Worm (Caenorhabditis elegans) whole organism, young adult: ENCODE data around the gene col-90.
A peak's percentile ranks its signal among the peaks of the same experiment; 100 is the strongest.

Experiments
- B0035.1 ChIP-seq: sonication (generic microtip); optimal IDR thresholded peaks from 2 replicates; lab custom pipeline; 2016; ENCODE audit warnings: missing genetic modification characterization, mild to moderate bottlenecking, missing compliant biosample characterization, missing genotype, missing genetic modification reagents
- B0261.1 ChIP-seq: sonication (generic microtip); optimal IDR thresholded peaks from 2 replicates; lab custom pipeline; 2016; ENCODE audit warnings: mild to moderate bottlenecking, missing genetic modification characterization, moderate library complexity, missing compliant biosample characterization
- D2030.7 ChIP-seq: fragments of 200-800 bp; sonication (Bioruptor generic); IDR thresholded peaks from 2 replicates; pipeline ENCODE4 v1.3.6; 2022; ENCODE audit warnings: missing genetic modification reagents, missing genetic modification characterization, missing compliant biosample characterization
- F10E7.11 ChIP-seq: sonication (generic microtip); optimal IDR thresholded peaks from 2 replicates; lab custom pipeline; 2017; ENCODE audit warnings: mild to moderate bottlenecking, missing genetic modification characterization, moderate library complexity, missing compliant biosample characterization
- F39B2.1 ChIP-seq: fragments of 200-800 bp; sonication (Bioruptor generic); IDR thresholded peaks from 2 replicates; pipeline ENCODE4 v1.3.6; 2022; ENCODE audit warnings: missing genetic modification reagents, missing genetic modification characterization, missing compliant biosample characterization
- K11D2.4 ChIP-seq: fragments of 200-800 bp; sonication (Bioruptor generic); IDR thresholded peaks from 2 replicates; pipeline ENCODE4 v1.3.6; 2022; ENCODE audit warnings: missing genetic modification reagents, missing genetic modification characterization, missing compliant biosample characterization
- Y53G8AR.9 ChIP-seq: fragments of 200-800 bp; sonication (Bioruptor generic); conservative IDR thresholded peaks from 2 replicates; pipeline ENCODE4 v1.3.6; 2022; ENCODE audit warnings: missing genetic modification reagents, missing genetic modification characterization, missing compliant biosample characterization
- ZK185.1 ChIP-seq: sonication (generic microtip); optimal IDR thresholded peaks from 2 replicates; lab custom pipeline; 2016; ENCODE audit warnings: mild to moderate bottlenecking, missing genetic modification characterization, missing compliant biosample characterization; ENCODE audit not compliant: poor library complexity, severe bottlenecking
- ama-1 ChIP-seq, 3 experiments: fragments of 150-350 bp in 1 of 3; sonication (generic microtip) in 2 of 3; optimal IDR thresholded peaks; 2 replicates each; lab custom pipeline; 2014 to 2018; ENCODE audit warnings: missing biosample characterization in 2 of 3, missing genetic modification characterization in 2 of 3, missing genetic modification reagents in 2 of 3
- athp-1 ChIP-seq: sonication (generic microtip); optimal IDR thresholded peaks from 2 replicates; lab custom pipeline; 2017; ENCODE audit warnings: mild to moderate bottlenecking, missing genetic modification characterization, missing compliant biosample characterization
- attf-5 ChIP-seq: fragments of 200-800 bp; sonication (Bioruptor generic); optimal IDR thresholded peaks from 2 replicates; lab custom pipeline; 2018; ENCODE audit warnings: mild to moderate bottlenecking, missing genetic modification characterization, missing compliant biosample characterization
- attf-6 ChIP-seq: fragments of 200-800 bp; sonication (Bioruptor generic); IDR thresholded peaks from 2 replicates; pipeline ENCODE4 v1.3.6; 2022; ENCODE audit warnings: missing genetic modification reagents, missing genetic modification characterization, missing compliant biosample characterization
- cebp-1 ChIP-seq, 2 experiments: fragments of 200-800 bp in 1 of 2; sonication (Bioruptor generic) in 1 of 2; sonication (generic microtip) in 1 of 2; IDR thresholded peaks in 1 of 2; optimal IDR thresholded peaks in 1 of 2; 2 replicates each; pipeline versions ENCODE4 v1.3.6 to Lab custom; 2017 to 2022; ENCODE audit warnings: missing compliant biosample characterization in 2 of 2, missing genetic modification characterization in 2 of 2, mild to moderate bottlenecking in 1 of 2, missing genetic modification reagents in 1 of 2, moderate library complexity in 1 of 2
- ceh-58 ChIP-seq: fragments of 200-800 bp; sonication (Bioruptor generic); IDR thresholded peaks from 2 replicates; pipeline ENCODE4 v1.3.6; 2022; ENCODE audit warnings: missing genetic modification characterization, missing compliant biosample characterization
- dox-1 ChIP-seq: fragments of 200-800 bp; sonication (Bioruptor generic); IDR thresholded peaks from 2 replicates; pipeline ENCODE4 v1.3.6; 2022; ENCODE audit warnings: missing genetic modification reagents, missing genetic modification characterization, missing compliant biosample characterization
- dpl-1 ChIP-seq: fragments of 150-350 bp; optimal IDR thresholded peaks from 2 replicates; lab custom pipeline; 2014; ENCODE audit warnings: missing biosample characterization, missing genetic modification reagents, missing genetic modification characterization
- egl-18 ChIP-seq: fragments of 200-800 bp; sonication (Bioruptor generic); IDR thresholded peaks from 2 replicates; pipeline ENCODE4 v1.3.6; 2022; ENCODE audit warnings: missing genetic modification reagents, missing genetic modification characterization, missing compliant biosample characterization
- hlh-26 ChIP-seq: fragments of 200-800 bp; sonication (Bioruptor generic); conservative IDR thresholded peaks from 2 replicates; pipeline ENCODE4 v1.3.6; 2022; ENCODE audit warnings: missing genetic modification reagents, missing genetic modification characterization, missing compliant biosample characterization
- hmg-1.2 ChIP-seq: fragments of 200-800 bp; sonication (Bioruptor generic); IDR thresholded peaks from 2 replicates; pipeline ENCODE4 v1.3.6; 2022; ENCODE audit warnings: missing genetic modification reagents, missing genetic modification characterization, missing compliant biosample characterization
- hmg-20 ChIP-seq: fragments of 200-800 bp; sonication (Bioruptor generic); IDR thresholded peaks from 2 replicates; pipeline ENCODE4 v1.3.6; 2022; ENCODE audit warnings: missing genetic modification reagents, missing genetic modification characterization, missing compliant biosample characterization
- hrde-1 ChIP-seq: sonication (generic microtip); optimal IDR thresholded peaks from 2 replicates; lab custom pipeline; 2016; ENCODE audit warnings: missing genetic modification characterization, mild to moderate bottlenecking, missing compliant biosample characterization, moderate library complexity, missing genotype, missing genetic modification reagents, borderline replicate concordance
- lag-1 ChIP-seq: fragments of 200-800 bp; sonication (Bioruptor generic); IDR thresholded peaks from 2 replicates; pipeline ENCODE4 v1.3.6; 2022; ENCODE audit warnings: missing genetic modification reagents, missing genetic modification characterization, missing compliant biosample characterization
- lin-40 ChIP-seq: sonication (generic microtip); optimal IDR thresholded peaks from 2 replicates; lab custom pipeline; 2016; ENCODE audit warnings: missing genetic modification characterization, mild to moderate bottlenecking, missing compliant biosample characterization, missing genotype, missing genetic modification reagents
- lin-54 ChIP-seq: fragments of 200-800 bp; sonication (Bioruptor generic); optimal IDR thresholded peaks from 2 replicates; lab custom pipeline; 2018; ENCODE audit warnings: mild to moderate bottlenecking, missing genetic modification characterization, missing compliant biosample characterization
- lir-1 ChIP-seq: fragments of 200-800 bp; sonication (Bioruptor generic); conservative IDR thresholded peaks from 2 replicates; pipeline ENCODE4 v1.3.6; 2022; ENCODE audit warnings: missing genetic modification reagents, missing genetic modification characterization, missing compliant biosample characterization
- nhr-80 ChIP-seq: sonication (generic microtip); optimal IDR thresholded peaks from 2 replicates; lab custom pipeline; 2016; ENCODE audit warnings: missing genetic modification characterization, missing compliant biosample characterization
- nhr-90 ChIP-seq: sonication (generic microtip); optimal IDR thresholded peaks from 2 replicates; lab custom pipeline; 2016; ENCODE audit warnings: missing genotype, mild to moderate bottlenecking, missing genetic modification characterization, missing compliant biosample characterization
- pbrm-1 ChIP-seq: fragments of 200-800 bp; sonication (Bioruptor generic); IDR thresholded peaks from 2 replicates; pipeline ENCODE4 v1.3.6; 2022; ENCODE audit warnings: missing genetic modification reagents, missing genetic modification characterization, missing compliant biosample characterization
- pha-4 ChIP-seq: fragments of 150-350 bp; sonication (generic microtip); optimal IDR thresholded peaks from 2 replicates; lab custom pipeline; 2014; ENCODE audit warnings: missing biosample characterization, missing genetic modification reagents, missing genetic modification characterization
- rcor-1 ChIP-seq: fragments of 200-800 bp; sonication (Bioruptor generic); IDR thresholded peaks from 2 replicates; pipeline ENCODE4 v1.3.6; 2022; ENCODE audit warnings: missing genetic modification reagents, missing genetic modification characterization, missing compliant biosample characterization
- rpc-1 ChIP-seq, 2 experiments: fragments of 150-350 bp in 1 of 2; sonication (generic microtip) in 1 of 2; optimal IDR thresholded peaks; 2 replicates each; lab custom pipeline; 2014 to 2018; ENCODE audit warnings: missing biosample characterization in 1 of 2, missing genetic modification characterization in 1 of 2, missing genetic modification reagents in 1 of 2, missing genotype in 1 of 2
- sdz-38 ChIP-seq: sonication (generic microtip); optimal IDR thresholded peaks from 2 replicates; lab custom pipeline; 2016; ENCODE audit warnings: missing genotype, missing genetic modification characterization, missing compliant biosample characterization
- somi-1 ChIP-seq: fragments of 200-800 bp; sonication (Bioruptor generic); optimal IDR thresholded peaks from 2 replicates; lab custom pipeline; 2018; ENCODE audit warnings: mild to moderate bottlenecking, missing genetic modification characterization, missing compliant biosample characterization
- tbp1 ChIP-seq: fragments of 200-800 bp; sonication (Bioruptor generic); optimal IDR thresholded peaks from 2 replicates; lab custom pipeline; 2018; ENCODE audit warnings: mild to moderate bottlenecking, missing genetic modification characterization, missing compliant biosample characterization
- tlf-1 ChIP-seq: fragments of 200-800 bp; sonication (Bioruptor generic); optimal IDR thresholded peaks from 2 replicates; lab custom pipeline; 2018; ENCODE audit warnings: mild to moderate bottlenecking, missing genetic modification characterization, missing compliant biosample characterization
- zim-3 ChIP-seq: sonication (generic microtip); optimal IDR thresholded peaks from 2 replicates; lab custom pipeline; 2017; ENCODE audit warnings: mild to moderate bottlenecking, missing genetic modification characterization, moderate library complexity, missing compliant biosample characterization
- ztf-6 ChIP-seq: fragments of 200-800 bp; sonication (Bioruptor generic); IDR thresholded peaks from 2 replicates; pipeline ENCODE4 v1.3.6; 2022; ENCODE audit warnings: missing genetic modification reagents, missing genetic modification characterization, missing compliant biosample characterization

The col-90 gene

DNA sequence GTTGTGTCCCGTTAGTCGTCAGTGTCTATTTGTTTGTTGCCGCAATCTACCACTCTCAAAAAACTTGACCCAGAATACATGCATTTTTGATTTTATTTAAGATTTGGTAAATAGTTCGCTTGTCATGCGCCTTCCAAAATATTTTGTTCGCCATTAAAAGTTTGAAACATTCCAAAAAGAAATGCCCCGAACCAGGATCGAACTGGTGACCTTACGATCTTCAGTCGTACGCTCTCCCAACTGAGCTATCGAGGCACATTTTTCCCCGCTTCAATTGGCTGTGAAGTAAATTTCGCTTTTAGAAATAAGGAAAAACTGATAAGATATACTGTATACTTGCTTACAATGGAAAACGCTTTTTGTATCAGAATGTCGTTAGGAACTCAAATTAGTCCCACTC, 29.7 kb downstream of the col-90 start (continued):
- TF ChIP-seq D2030.7 (GFP tag; lab: Robert Waterston, UW) (peak; percentile 17; the same call in 1 of the 2 replicates), dpl-1 (GFP tag; lab: Kevin White, UChicago) (no peak), attf-6 (no peak), cebp-1 (GFP tag; IDR thresholded peaks at IDR 0.05; lab: Robert Waterston, UW) (no peak), cebp-1 (tag; optimal IDR thresholded peaks at IDR 0.05; lab: Kevin White, UChicago) (peak; percentile 9), B0035.1 (tag; lab: Kevin White, UChicago) (no peak), F10E7.11 (tag; lab: Kevin White, UChicago) (no peak), tbp1 (GFP tag; lab: Kevin White, UChicago) (peak; percentile 86), tlf-1 (GFP tag; lab: Kevin White, UChicago) (no peak), hmg-20 (GFP tag; lab: Robert Waterston, UW) (no peak), pha-4 (tag; lab: Kevin White, UChicago) (no peak), B0261.1 (peak; percentile 64)

DNA sequence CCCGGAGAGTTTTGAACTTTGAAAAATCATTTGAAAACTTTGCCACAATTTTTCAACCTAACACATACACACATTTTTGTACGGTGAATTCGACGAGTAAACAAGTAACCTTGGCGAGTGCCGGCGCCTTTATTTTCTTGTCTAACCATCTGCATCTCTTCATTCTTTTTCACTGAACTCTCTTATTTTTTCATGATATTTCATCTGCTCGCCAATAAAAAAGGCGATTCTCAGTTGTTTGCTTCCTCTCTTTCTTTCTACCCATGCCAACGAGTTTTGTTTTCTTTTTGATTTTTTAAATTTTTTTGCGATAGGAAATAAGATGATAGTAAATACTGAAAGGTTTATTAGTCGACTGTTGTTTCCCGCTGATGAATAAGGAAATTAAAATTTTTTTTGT, 30.1 kb downstream of the col-90 start:
- TF ChIP-seq hlh-26 (GFP tag; lab: Robert Waterston, UW) (no peak), hrde-1 (no peak), ZK185.1 (peak; percentile 33), nhr-80 (tag; lab: Kevin White, UChicago) (peak; percentile 38), lin-40 (tag; lab: Kevin White, UChicago) (peak; percentile 15), pha-4 (tag; lab: Kevin White, UChicago) (peak; percentile 14), pbrm-1 (GFP tag; lab: Robert Waterston, UW) (peak; percentile 38), athp-1 (no peak), B0261.1 (peak; percentile 41), ama-1 (optimal IDR thresholded peaks at IDR 0.05; lab: Kevin White, UChicago) (no peak), ama-1 (GFP tag; optimal IDR thresholded peaks at IDR 0.05; lab: Kevin White, UChicago) (no peak), attf-5 (peak; percentile 59), hmg-1.2 (peak; percentile 93), somi-1 (GFP tag; lab: Kevin White, UChicago) (no peak), K11D2.4 (GFP tag; lab: Robert Waterston, UW) (no peak)

DNA sequence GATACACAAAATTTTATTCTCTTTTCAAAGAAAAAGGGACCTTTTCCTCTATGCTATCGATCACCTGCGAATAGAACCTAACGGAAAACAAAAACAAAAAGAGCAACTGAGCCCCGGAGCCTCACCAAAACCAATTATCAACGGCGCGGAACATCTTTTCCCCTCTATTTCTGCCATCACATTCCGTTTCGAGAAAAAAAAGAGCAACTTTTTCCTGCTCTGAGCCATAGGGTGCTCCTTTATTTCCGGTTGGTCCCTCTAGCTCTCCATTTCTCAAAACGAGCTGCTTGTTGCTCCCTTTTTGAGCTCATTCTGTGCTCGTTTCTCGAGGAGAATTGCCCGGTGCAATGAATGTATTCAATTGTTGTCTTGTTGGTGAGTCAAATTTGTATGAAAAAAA, 31.0 kb downstream of the col-90 start, which contains the start of gene clp-1:
Gene clp-1 (plus strand): TSS at position 301 of the 400 bp plus-strand sequence.
- no peak for TF ChIP-seq egl-18 (GFP tag; lab: Robert Waterston, UW)
- no peak for TF ChIP-seq Y53G8AR.9 (GFP tag; lab: Robert Waterston, UW)
- TF ChIP-seq dox-1 (GFP tag; lab: Robert Waterston, UW) = no peak
- TF ChIP-seq ceh-58 (GFP tag; lab: Robert Waterston, UW) = no peak
- no peak for TF ChIP-seq rcor-1 (GFP tag; lab: Robert Waterston, UW)
- TF ChIP-seq F39B2.1 (GFP tag; lab: Robert Waterston, UW) = no peak
- no peak for TF ChIP-seq nhr-90 (tag; lab: Kevin White, UChicago)
- TF ChIP-seq lin-54 (GFP tag; lab: Kevin White, UChicago) = no peak
- TF ChIP-seq sdz-38 (tag; lab: Kevin White, UChicago) = no peak
- TF ChIP-seq lag-1 (GFP tag; lab: Robert Waterston, UW) = no peak
- TF ChIP-seq rpc-1 (optimal IDR thresholded peaks at IDR 0.05; lab: Kevin White, UChicago) = no peak
- no peak for TF ChIP-seq rpc-1 (tag; optimal IDR thresholded peaks at IDR 0.05; lab: Kevin White, UChicago)
- no peak for TF ChIP-seq zim-3 (tag; lab: Kevin White, UChicago)
- TF ChIP-seq lir-1 (GFP tag; lab: Robert Waterston, UW) = no peak
- TF ChIP-seq ztf-6 (GFP tag; lab: Robert Waterston, UW) = no peak
- TF ChIP-seq, all 124 proteins: peak for 0
